Fruit fly (Drosophila melanogaster) whole organism, prepupa: ENCODE data around the gene CAH7.

ENCODE experiments used
- Blimp-1 ChIP-seq: fragments of 200-800 bp; sonication (Bioruptor generic); optimal IDR thresholded peaks from 3 replicates; lab custom pipeline; 2017; ENCODE audit warnings: missing biosample characterization, missing genetic modification characterization, mild to moderate bottlenecking, moderate library complexity, missing genetic modification reagents
- CG10631 ChIP-seq: fragments of 200-800 bp; sonication (Bioruptor generic); optimal IDR thresholded peaks from 2 replicates; lab custom pipeline; 2016; ENCODE audit warnings: missing biosample characterization, missing genetic modification characterization
- CG10669 ChIP-seq: fragments of 200-800 bp; sonication (Bioruptor generic); optimal IDR thresholded peaks from 3 replicates; lab custom pipeline; 2018; ENCODE audit warnings: missing biosample characterization, mild to moderate bottlenecking, missing genetic modification characterization, moderate library complexity
- CG11294 ChIP-seq: fragments of 200-800 bp; sonication (Bioruptor generic); IDR thresholded peaks from 2 replicates; pipeline ENCODE4 v1.3.6; 2022; ENCODE audit warnings: missing biosample characterization, missing genetic modification characterization
- CG11762 ChIP-seq: fragments of 200-800 bp; sonication (Bioruptor generic); optimal IDR thresholded peaks from 3 replicates; lab custom pipeline; 2016; ENCODE audit warnings: missing biosample characterization, missing genetic modification characterization; ENCODE audit not compliant: insufficient read depth
- CG11902 ChIP-seq: fragments of 200-800 bp; sonication (Bioruptor generic); optimal IDR thresholded peaks from 3 replicates; lab custom pipeline; 2016; ENCODE audit warnings: missing biosample characterization, missing genetic modification characterization
- CG15336 ChIP-seq: fragments of 200-800 bp; sonication (Bioruptor generic); IDR thresholded peaks from 2 replicates; pipeline ENCODE4 v1.3.6; 2022; ENCODE audit warnings: missing biosample characterization, missing genetic modification characterization
- CG1621 ChIP-seq: fragments of 200-800 bp; sonication (Bioruptor generic); optimal IDR thresholded peaks from 3 replicates; lab custom pipeline; 2018; ENCODE audit warnings: missing biosample characterization, mild to moderate bottlenecking, missing genetic modification characterization
- CG16779 ChIP-seq: fragments of 200-800 bp; sonication (Bioruptor generic); optimal IDR thresholded peaks from 3 replicates; lab custom pipeline; 2017; ENCODE audit warnings: missing biosample characterization, mild to moderate bottlenecking, missing genetic modification characterization
- CG3032 ChIP-seq: fragments of 200-800 bp; optimal IDR thresholded peaks from 2 replicates; lab custom pipeline; 2019; ENCODE audit warnings: missing biosample characterization, mild to moderate bottlenecking, missing genetic modification characterization, moderate library complexity
- CG31627 ChIP-seq: fragments of 200-800 bp; sonication (Bioruptor generic); optimal IDR thresholded peaks from 3 replicates; lab custom pipeline; 2016; ENCODE audit warnings: missing biosample characterization, missing genetic modification characterization
- CG32006 ChIP-seq: fragments of 200-800 bp; sonication (Bioruptor generic); optimal IDR thresholded peaks from 3 replicates; lab custom pipeline; 2017; ENCODE audit warnings: missing biosample characterization, mild to moderate bottlenecking, missing genetic modification characterization
- CG34406 ChIP-seq: fragments of 200-800 bp; sonication (Bioruptor generic); optimal IDR thresholded peaks from 3 replicates; lab custom pipeline; 2016; ENCODE audit warnings: missing biosample characterization, missing genetic modification characterization
- CG3919 ChIP-seq: fragments of 200-800 bp; sonication (Bioruptor generic); optimal IDR thresholded peaks from 3 replicates; lab custom pipeline; 2016; ENCODE audit warnings: missing biosample characterization, missing genetic modification characterization
- CG6163 ChIP-seq: fragments of 200-800 bp; sonication (Bioruptor generic); IDR thresholded peaks from 3 replicates; pipeline ENCODE4 v1.3.6; 2022; ENCODE audit warnings: missing biosample characterization, missing genetic modification characterization
- CG6276 ChIP-seq: fragments of 200-800 bp; sonication (Bioruptor generic); optimal IDR thresholded peaks from 2 replicates; lab custom pipeline; 2017; ENCODE audit warnings: missing biosample characterization, mild to moderate bottlenecking, missing genetic modification characterization
- CG6808 ChIP-seq: fragments of 200-800 bp; sonication (Bioruptor generic); optimal IDR thresholded peaks from 3 replicates; lab custom pipeline; 2017; ENCODE audit warnings: missing biosample characterization, missing genetic modification characterization, mild to moderate bottlenecking, moderate library complexity, missing genetic modification reagents
- CG6854 ChIP-seq: fragments of 200-800 bp; sonication (Bioruptor generic); optimal IDR thresholded peaks from 2 replicates; lab custom pipeline; 2017; ENCODE audit warnings: missing biosample characterization, mild to moderate bottlenecking, missing genetic modification characterization
- CG7368 ChIP-seq: fragments of 200-800 bp; sonication (Bioruptor generic); optimal IDR thresholded peaks from 3 replicates; lab custom pipeline; 2016; ENCODE audit warnings: missing biosample characterization, missing genetic modification characterization
- CG8119 ChIP-seq: fragments of 200-800 bp; sonication (Bioruptor generic); IDR thresholded peaks from 3 replicates; pipeline ENCODE4 v1.3.6; 2022; ENCODE audit warnings: missing biosample characterization, missing genetic modification characterization
- CG8319 ChIP-seq: fragments of 200-800 bp; sonication (Bioruptor generic); optimal IDR thresholded peaks from 3 replicates; lab custom pipeline; 2016; ENCODE audit warnings: missing biosample characterization, missing genetic modification characterization
- CG8632 ChIP-seq: fragments of 200-800 bp; sonication (Bioruptor generic); optimal IDR thresholded peaks from 3 replicates; lab custom pipeline; 2016; ENCODE audit warnings: missing biosample characterization, missing genetic modification characterization
- CG9139 ChIP-seq: fragments of 200-800 bp; sonication (Bioruptor generic); optimal IDR thresholded peaks from 3 replicates; lab custom pipeline; 2017; ENCODE audit warnings: missing biosample characterization, mild to moderate bottlenecking, missing genetic modification characterization
- Eip75B ChIP-seq: fragments of 200-800 bp; sonication (Bioruptor generic); optimal IDR thresholded peaks from 3 replicates; lab custom pipeline; 2016; ENCODE audit warnings: missing biosample characterization, missing genetic modification characterization
- Eip78C ChIP-seq: fragments of 200-800 bp; sonication (Bioruptor generic); peaks from one replicate; lab custom pipeline; 2016; ENCODE audit warnings: missing biosample characterization, missing genetic modification characterization
- Eip93F ChIP-seq: fragments of 200-800 bp; sonication (Bioruptor generic); optimal IDR thresholded peaks from 2 replicates; lab custom pipeline; 2016; ENCODE audit warnings: missing biosample characterization, mild to moderate bottlenecking, missing genetic modification characterization
- Ets21C ChIP-seq: fragments of 200-800 bp; sonication (Bioruptor generic); optimal IDR thresholded peaks from 3 replicates; lab custom pipeline; 2016; ENCODE audit warnings: missing biosample characterization, missing genetic modification characterization
- Ets96B ChIP-seq: fragments of 200-800 bp; optimal IDR thresholded peaks from 2 replicates; lab custom pipeline; 2019; ENCODE audit warnings: missing biosample characterization, mild to moderate bottlenecking, missing genetic modification characterization, moderate library complexity
- Gug ChIP-seq: fragments of 200-800 bp; sonication (Bioruptor generic); IDR thresholded peaks from 2 replicates; pipeline ENCODE4 v1.3.6; 2022; ENCODE audit warnings: missing biosample characterization, missing genetic modification characterization
- Hr39 ChIP-seq: fragments of 200-800 bp; sonication (Bioruptor generic); optimal IDR thresholded peaks from 2 replicates; lab custom pipeline; 2016; ENCODE audit warnings: missing biosample characterization, missing genetic modification characterization
- Hr4 ChIP-seq: fragments of 200-800 bp; sonication (Bioruptor generic); optimal IDR thresholded peaks from 3 replicates; lab custom pipeline; 2016; ENCODE audit warnings: missing biosample characterization, missing genetic modification characterization
- Lpt ChIP-seq: fragments of 200-800 bp; sonication (Bioruptor generic); optimal IDR thresholded peaks from 3 replicates; lab custom pipeline; 2016; ENCODE audit warnings: missing biosample characterization, missing genetic modification characterization
- Met ChIP-seq: fragments of 200-800 bp; sonication (Bioruptor generic); optimal IDR thresholded peaks from 3 replicates; lab custom pipeline; 2016; ENCODE audit warnings: missing biosample characterization, missing genetic modification characterization
- Smox ChIP-seq: fragments of 200-800 bp; sonication (Bioruptor generic); optimal IDR thresholded peaks from 3 replicates; lab custom pipeline; 2016; ENCODE audit warnings: missing biosample characterization, missing genetic modification characterization
- Sox102F ChIP-seq: fragments of 200-800 bp; sonication (Bioruptor generic); optimal IDR thresholded peaks from 2 replicates; lab custom pipeline; 2016; ENCODE audit warnings: missing biosample characterization, mild to moderate bottlenecking, missing genetic modification characterization
- Sox14 ChIP-seq: fragments of 200-800 bp; sonication (Bioruptor generic); optimal IDR thresholded peaks from 3 replicates; lab custom pipeline; 2016; ENCODE audit warnings: missing biosample characterization, missing genetic modification characterization
- Sox15 ChIP-seq: fragments of 200-800 bp; sonication (Bioruptor generic); optimal IDR thresholded peaks from 3 replicates; lab custom pipeline; 2016; ENCODE audit warnings: missing biosample characterization, missing genetic modification characterization
- achi ChIP-seq: fragments of 200-800 bp; sonication (Bioruptor generic); optimal IDR thresholded peaks from 3 replicates; lab custom pipeline; 2016; ENCODE audit warnings: missing biosample characterization, missing genetic modification characterization
- acj6 ChIP-seq: fragments of 200-800 bp; sonication (Bioruptor generic); optimal IDR thresholded peaks from 3 replicates; lab custom pipeline; 2016; ENCODE audit warnings: missing biosample characterization, missing genetic modification characterization
- cyc ChIP-seq: fragments of 200-800 bp; sonication (Bioruptor generic); optimal IDR thresholded peaks from 3 replicates; lab custom pipeline; 2016; ENCODE audit warnings: missing biosample characterization, missing genetic modification characterization
- dac ChIP-seq: fragments of 200-800 bp; sonication (Bioruptor generic); optimal IDR thresholded peaks from 2 replicates; lab custom pipeline; 2017; ENCODE audit warnings: missing biosample characterization, mild to moderate bottlenecking, missing genetic modification characterization
- dsx ChIP-seq: fragments of 200-800 bp; optimal IDR thresholded peaks from 3 replicates; lab custom pipeline; 2019; ENCODE audit warnings: missing biosample characterization, mild to moderate bottlenecking, missing genetic modification characterization, moderate library complexity; ENCODE audit not compliant: poor library complexity, severe bottlenecking
- eg ChIP-seq: fragments of 200-800 bp; sonication (Bioruptor generic); IDR thresholded peaks from 3 replicates; pipeline ENCODE4 v1.3.6; 2022; ENCODE audit warnings: missing biosample characterization, missing genetic modification characterization
- esn ChIP-seq: fragments of 200-800 bp; sonication (Bioruptor generic); optimal IDR thresholded peaks from 2 replicates; lab custom pipeline; 2016; ENCODE audit warnings: missing biosample characterization, mild to moderate bottlenecking, missing genetic modification characterization, moderate library complexity
- fd59A ChIP-seq: fragments of 200-800 bp; sonication (Bioruptor generic); optimal IDR thresholded peaks from 2 replicates; lab custom pipeline; 2017; ENCODE audit warnings: missing biosample characterization, mild to moderate bottlenecking, missing genetic modification characterization, missing genetic modification reagents
- fd85E ChIP-seq: fragments of 200-800 bp; sonication (Bioruptor generic); optimal IDR thresholded peaks from 3 replicates; lab custom pipeline; 2016; ENCODE audit warnings: missing biosample characterization, missing genetic modification characterization
- fkh ChIP-seq: fragments of 200-800 bp; sonication (Bioruptor generic); optimal IDR thresholded peaks from 3 replicates; lab custom pipeline; 2017; ENCODE audit warnings: missing biosample characterization, mild to moderate bottlenecking, missing genetic modification characterization, moderate library complexity
- lz ChIP-seq: fragments of 200-800 bp; sonication (Bioruptor generic); optimal IDR thresholded peaks from 3 replicates; lab custom pipeline; 2016; ENCODE audit warnings: missing biosample characterization, missing genetic modification characterization
- net ChIP-seq: fragments of 200-800 bp; sonication (Bioruptor generic); optimal IDR thresholded peaks from 3 replicates; lab custom pipeline; 2016; ENCODE audit warnings: missing biosample characterization, missing genetic modification characterization
- pdm3 ChIP-seq: fragments of 200-800 bp; sonication (Bioruptor generic); optimal IDR thresholded peaks from 3 replicates; lab custom pipeline; 2016; ENCODE audit warnings: missing biosample characterization, missing genetic modification characterization
- salr ChIP-seq, 2 experiments: fragments of 200-800 bp; sonication (Bioruptor generic); optimal IDR thresholded peaks; 3 replicates each; lab custom pipeline; 2016 to 2018; ENCODE audit warnings: missing biosample characterization in 2 of 2, missing genetic modification characterization in 2 of 2, mild to moderate bottlenecking in 1 of 2
- spab ChIP-seq: fragments of 200-800 bp; sonication (Bioruptor generic); optimal IDR thresholded peaks from 2 replicates; lab custom pipeline; 2017; ENCODE audit warnings: missing biosample characterization, mild to moderate bottlenecking, missing genetic modification characterization, missing genetic modification reagents
- vri ChIP-seq: fragments of 200-800 bp; sonication (Bioruptor generic); optimal IDR thresholded peaks from 3 replicates; lab custom pipeline; 2016; ENCODE audit warnings: missing biosample characterization, mild to moderate bottlenecking, missing genetic modification characterization

CAH7 gene

dm6 chr3R:10111815-10112185 lies 237 bp upstream of the CAH7 start:
- TF ChIP-seq net (peak; percentile 3), Hr39 (GFP tag; lab: Kevin White, UChicago) (peak; percentile 6), CG3919 (GFP tag; lab: Kevin White, UChicago) (peak; percentile 26), CG11902 (GFP tag; lab: Kevin White, UChicago) (no peak), CG15336 (GFP tag; lab: Robert Waterston, UW) (peak; percentile 61), lz (no peak), Lpt (no peak), Ets96B (tag; lab: Kevin White, UChicago) (no peak), Eip75B (GFP tag; lab: Kevin White, UChicago) (no peak), CG7368 (GFP tag; lab: Kevin White, UChicago) (no peak), CG11294 (GFP tag; lab: Robert Waterston, UW) (no peak), Smox (peak; percentile 52), Sox15 (GFP tag; lab: Kevin White, UChicago) (peak; percentile 20), Sox14 (GFP tag; lab: Kevin White, UChicago) (no peak), Eip93F (GFP tag; lab: Kevin White, UChicago) (no peak), pdm3 (GFP tag; lab: Kevin White, UChicago) (peak; percentile 2), Gug (GFP tag; lab: Robert Waterston, UW) (0 out of 2 replicates have a peak, but pooled peaks have one; percentile 30), dac (GFP tag; lab: Kevin White, UChicago) (no peak), achi (no peak), spab (GFP tag; lab: Kevin White, UChicago) (no peak), CG6808 (no peak), CG11762 (GFP tag; lab: Kevin White, UChicago) (no peak), CG16779 (tag; lab: Kevin White, UChicago) (no peak), Sox102F (GFP tag; lab: Kevin White, UChicago) (peak; percentile 17), CG9139 (no peak), salr (GFP tag; optimal IDR thresholded peaks at IDR 0.05; lab: Kevin White, UChicago) (peak in 1 of 2 experiments; percentile 40), fd85E (no peak), Hr4 (peak; percentile 61), CG1621 (no peak), cyc (GFP tag; lab: Kevin White, UChicago) (peak; percentile 22), Ets21C (GFP tag; lab: Kevin White, UChicago) (no peak), Blimp-1 (no peak), esn (peak; percentile 61), CG34406 (GFP tag; lab: Kevin White, UChicago) (peak; percentile 38), CG31627 (GFP tag; lab: Kevin White, UChicago) (peak; percentile 5), CG8319 (no peak), CG3032 (tag; lab: Kevin White, UChicago) (peak; percentile 7), acj6 (GFP tag; lab: Kevin White, UChicago) (peak; percentile 27), CG6276 (peak; percentile 38), dsx (GFP tag; lab: Kevin White, UChicago) (no peak), Eip78C (GFP tag; lab: Kevin White, UChicago) (peak; percentile 70), CG10631 (peak; percentile 39), fkh (GFP tag; lab: Kevin White, UChicago) (no peak), CG8632 (peak; percentile 41), eg (GFP tag; lab: Robert Waterston, UW) (peak; percentile 70), CG32006 (peak; percentile 75), Met (GFP tag; lab: Kevin White, UChicago) (peak; percentile 49), CG6854 (no peak), CG6163 (peak; percentile 34; the same call in 1 of the 3 replicates), vri (GFP tag; lab: Kevin White, UChicago) (no peak), fd59A (GFP tag; lab: Kevin White, UChicago) (no peak), CG10669 (GFP tag; lab: Kevin White, UChicago) (peak; percentile 14), CG8119 (GFP tag; lab: Robert Waterston, UW) (peak; percentile 48; the same call in 1 of the 3 replicates)
